Fruit fly (Drosophila melanogaster): ENCODE measurements around the gene Unc-115b.

The Unc-115b gene

dm6 chr3R:9725121-9725956 lies 32.8 kb upstream of the Unc-115b start, which contains the start of gene hyd:
Gene hyd (minus strand): TSS chr3R:9725615.
- TF ChIP-seq CG6792 (GFP tag; optimal IDR thresholded peaks at IDR 0.05) = no peak
- TF ChIP-seq fkh (GFP tag; optimal IDR thresholded peaks at IDR 0.05) = peak; percentile 55
- TF ChIP-seq spab (GFP tag; optimal IDR thresholded peaks at IDR 0.05) = no peak
- TF ChIP-seq CG34406 (GFP tag; optimal IDR thresholded peaks at IDR 0.05) = no peak
- no peak for TF ChIP-seq Eip93F (GFP tag; optimal IDR thresholded peaks at IDR 0.05)

- TF ChIP-seq Blimp-1 (GFP tag; optimal IDR thresholded peaks at IDR 0.05) (peak; percentile 41), fkh (GFP tag; optimal IDR thresholded peaks at IDR 0.05) (peak; percentile 99), CG6276 (GFP tag; optimal IDR thresholded peaks at IDR 0.05) (no peak), CG34406 (GFP tag; optimal IDR thresholded peaks at IDR 0.05) (no peak), Hr4 (GFP tag; optimal IDR thresholded peaks at IDR 0.05) (no peak), CG6854 (GFP tag; optimal IDR thresholded peaks at IDR 0.05) (peak; percentile 75)
These were observed 18.3 kb upstream of the Unc-115b start, which contains the start of the genes trbd and dmt for dm6 chr3R:9710886-9711285. Gene trbd (minus strand): TSS chr3R:9711037. Gene dmt (plus strand): TSS chr3R:9711142.

dm6 chr3R:9710228-9710627 lies 17.7 kb upstream of the Unc-115b start:
- TF ChIP-seq esn (GFP tag; optimal IDR thresholded peaks at IDR 0.05) (no peak), Sox102F (GFP tag; optimal IDR thresholded peaks at IDR 0.05) (no peak), Ets21C (GFP tag; optimal IDR thresholded peaks at IDR 0.05) (no peak), CG8319 (GFP tag; optimal IDR thresholded peaks at IDR 0.05) (no peak), dac (GFP tag; optimal IDR thresholded peaks at IDR 0.05) (no peak), Ets96B (tag; optimal IDR thresholded peaks at IDR 0.05) (no peak), CG15336 (GFP tag; IDR thresholded peaks at IDR 0.05) (no peak), acj6 (GFP tag; optimal IDR thresholded peaks at IDR 0.05) (no peak), Sox15 (GFP tag; optimal IDR thresholded peaks at IDR 0.05) (no peak), net (GFP tag; optimal IDR thresholded peaks at IDR 0.05) (no peak), lz (GFP tag; optimal IDR thresholded peaks at IDR 0.05) (no peak), Met (GFP tag; optimal IDR thresholded peaks at IDR 0.05) (no peak), CG8119 (GFP tag; IDR thresholded peaks at IDR 0.05) (no peak), fd59A (GFP tag; optimal IDR thresholded peaks at IDR 0.05) (no peak), CG6792 (GFP tag; optimal IDR thresholded peaks at IDR 0.05) (no peak), pdm3 (GFP tag; optimal IDR thresholded peaks at IDR 0.05) (no peak)

- TF ChIP-seq cyc (GFP tag; optimal IDR thresholded peaks at IDR 0.05) = peak; percentile 1
- no peak for TF ChIP-seq Sox15 (GFP tag; optimal IDR thresholded peaks at IDR 0.05)
- peak; percentile 81 for TF ChIP-seq CG1621 (tag; optimal IDR thresholded peaks at IDR 0.05)
- no peak for TF ChIP-seq vri (GFP tag; optimal IDR thresholded peaks at IDR 0.05)
- TF ChIP-seq Lpt (GFP tag; optimal IDR thresholded peaks at IDR 0.05) = no peak
- peak; percentile 4 for TF ChIP-seq CG31627 (GFP tag; optimal IDR thresholded peaks at IDR 0.05)
- peak; percentile 55 for TF ChIP-seq esn (GFP tag; optimal IDR thresholded peaks at IDR 0.05)
- peak; percentile 11 for TF ChIP-seq Ets96B (tag; optimal IDR thresholded peaks at IDR 0.05)
- no peak for TF ChIP-seq CG9139 (GFP tag; optimal IDR thresholded peaks at IDR 0.05)
- peak; percentile 36 for TF ChIP-seq CG3032 (tag; optimal IDR thresholded peaks at IDR 0.05)
- TF ChIP-seq lz (GFP tag; optimal IDR thresholded peaks at IDR 0.05) = peak; percentile 38
- no peak for TF ChIP-seq CG15336 (GFP tag; IDR thresholded peaks at IDR 0.05)
- peak; percentile 35 for TF ChIP-seq fkh (GFP tag; optimal IDR thresholded peaks at IDR 0.05)
- no peak for TF ChIP-seq CG6276 (GFP tag; optimal IDR thresholded peaks at IDR 0.05)
- TF ChIP-seq Sox14 (GFP tag; optimal IDR thresholded peaks at IDR 0.05) = peak; percentile 69
- no peak for TF ChIP-seq Eip75B (GFP tag; optimal IDR thresholded peaks at IDR 0.05)
- no peak for TF ChIP-seq CG6163 (GFP tag; IDR thresholded peaks at IDR 0.05)
- TF ChIP-seq CG6854 (GFP tag; optimal IDR thresholded peaks at IDR 0.05) = peak; percentile 28
- no peak for TF ChIP-seq svp (GFP tag)
- peak; percentile 60 for TF ChIP-seq dsx (GFP tag; optimal IDR thresholded peaks at IDR 0.05; ENCODE audit: poor library complexity, severe bottlenecking)
These were observed 12.5 kb upstream of the Unc-115b start, which contains the start of gene Unc-115a for dm6 chr3R:9705008-9705628. Gene Unc-115a (minus strand): TSS chr3R:9705417.

Data from whole organism, prepupa.